Worm (Caenorhabditis elegans): ENCODE results near the gene rpl-6.

DNA sequence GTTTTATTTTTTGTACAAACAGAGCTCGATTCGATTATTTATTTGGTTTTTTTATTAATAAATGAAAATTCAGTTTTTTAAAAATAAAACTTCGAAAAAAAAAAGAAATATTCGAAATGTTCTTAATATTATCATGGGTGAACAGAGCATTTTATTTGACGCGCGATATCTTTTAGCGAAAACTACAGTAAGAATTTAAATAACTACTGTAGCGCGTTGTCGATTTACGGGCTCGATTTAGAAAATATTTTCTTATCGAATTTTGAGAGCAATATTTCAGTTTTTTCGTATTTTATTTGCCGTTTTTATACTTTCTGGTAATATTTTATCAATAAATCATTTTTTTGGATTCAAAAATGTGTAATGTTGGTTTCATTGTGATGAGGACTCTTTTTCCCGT is 12.9 kb downstream of the rpl-6 start:
- no peak for TF ChIP-seq lin-15B (tag; optimal IDR thresholded peaks at IDR 0.05)
- peak; percentile 65 for TF ChIP-seq R02D3.7 (tag; optimal IDR thresholded peaks at IDR 0.05)
- no peak for TF ChIP-seq nhr-11 (tag; optimal IDR thresholded peaks at IDR 0.05)
